Fruit fly (Drosophila melanogaster) Kc167 (cell line): Measurements from ENCODE around the gene cv.

ENCODE experiments used
- Myc ChIP-seq: fragments of >200 bp; optimal IDR thresholded peaks from 2 replicates; lab custom pipeline; 2017; ENCODE audit warnings: missing external identifiers
- Sin3A ChIP-seq: fragments of >200 bp; optimal IDR thresholded peaks from 2 replicates; lab custom pipeline; 2018; ENCODE audit warnings: missing external identifiers
- h ChIP-seq: fragments of >200 bp; optimal IDR thresholded peaks from 3 replicates; lab custom pipeline; 2018; ENCODE audit warnings: missing external identifiers
- insv ChIP-seq: fragments of >200 bp; optimal IDR thresholded peaks from 3 replicates; lab custom pipeline; 2018; ENCODE audit warnings: missing external identifiers
- psq ChIP-seq: fragments of >200 bp; optimal IDR thresholded peaks from 2 replicates; lab custom pipeline; 2017; ENCODE audit warnings: missing external identifiers
- ttk ChIP-seq: sonication (Bioruptor generic); optimal IDR thresholded peaks from 2 replicates; lab custom pipeline; 2017; ENCODE audit warnings: missing external identifiers

The cv gene

DNA sequence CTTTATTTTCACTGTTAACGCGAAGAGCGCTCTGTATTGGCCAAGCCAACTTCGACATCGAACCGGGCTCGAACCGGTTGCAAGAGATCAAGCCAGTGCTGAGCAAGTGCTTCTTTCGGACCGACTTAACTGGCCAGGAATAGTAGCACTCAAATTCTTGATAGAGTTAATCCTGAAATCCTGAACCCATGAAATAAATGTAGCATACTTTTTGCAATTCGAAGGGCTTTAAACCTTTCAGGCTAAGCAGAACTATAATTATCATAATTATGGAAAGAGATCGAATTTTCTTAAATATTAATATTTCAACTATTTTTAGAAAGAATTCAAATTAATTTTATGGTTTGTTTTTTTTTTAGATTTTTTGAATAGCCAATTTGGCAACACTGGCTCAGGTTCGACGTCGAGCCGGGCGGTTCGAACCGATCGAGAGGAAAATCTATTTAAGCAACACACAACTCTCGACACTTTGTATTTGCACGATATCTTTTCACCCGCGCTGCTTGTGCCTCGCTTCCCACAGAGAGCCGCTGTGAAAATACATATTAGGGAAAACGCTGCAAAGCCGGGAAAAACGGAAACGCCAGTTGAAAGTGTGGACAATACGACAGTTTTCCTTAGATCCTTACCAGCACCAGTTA, 8.4 kb downstream of the cv start, which contains the start of gene AdamTS-B:
AdamTS-B (plus strand) TSS at position 471 of the 641 bp plus-strand sequence.
- TF ChIP-seq Sin3A (lab: Kevin White, UChicago), result no peak
- TF ChIP-seq insv (lab: Kevin White, UChicago), result no peak
- TF ChIP-seq h (lab: Kevin White, UChicago), result no peak
- no peak for TF ChIP-seq ttk
- TF ChIP-seq psq (lab: Kevin White, UChicago), result no peak
- TF ChIP-seq Myc (lab: Kevin White, UChicago), result no peak

DNA sequence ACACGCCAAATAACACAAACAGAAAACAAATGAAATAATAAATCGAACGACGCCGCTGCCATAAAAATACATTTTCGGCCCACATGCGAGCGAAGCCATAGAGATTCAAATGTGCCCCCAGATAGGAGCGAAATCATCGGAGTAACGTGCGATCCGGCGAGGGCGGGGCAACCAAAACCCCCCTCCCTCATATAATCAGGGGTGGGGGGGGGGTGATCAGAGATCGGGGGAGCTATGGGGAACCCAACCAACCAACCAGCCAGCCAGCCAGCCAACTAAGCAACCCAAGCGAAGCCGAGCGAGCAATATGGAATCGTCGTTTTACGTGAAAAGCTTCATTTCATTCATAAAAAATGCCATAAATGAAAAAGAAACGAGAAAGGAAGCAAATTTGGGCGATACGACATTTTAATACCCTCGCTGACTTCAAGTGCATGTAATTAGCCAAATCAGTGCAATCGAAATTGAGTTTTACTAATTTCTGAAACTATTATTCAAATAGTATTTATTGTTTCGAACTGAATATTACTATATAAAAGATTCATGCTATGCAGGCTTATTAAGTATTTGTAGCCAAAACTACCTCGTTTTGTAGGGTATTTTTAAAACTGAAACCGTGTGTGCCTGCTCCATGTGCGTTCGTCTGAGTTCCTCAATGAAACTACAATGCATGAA, 10.2 kb downstream of the cv start:
- TF ChIP-seq Myc (lab: Kevin White, UChicago) (no peak), ttk (no peak), psq (lab: Kevin White, UChicago) (no peak), Sin3A (lab: Kevin White, UChicago) (no peak), h (lab: Kevin White, UChicago) (no peak), insv (lab: Kevin White, UChicago) (no peak)

DNA sequence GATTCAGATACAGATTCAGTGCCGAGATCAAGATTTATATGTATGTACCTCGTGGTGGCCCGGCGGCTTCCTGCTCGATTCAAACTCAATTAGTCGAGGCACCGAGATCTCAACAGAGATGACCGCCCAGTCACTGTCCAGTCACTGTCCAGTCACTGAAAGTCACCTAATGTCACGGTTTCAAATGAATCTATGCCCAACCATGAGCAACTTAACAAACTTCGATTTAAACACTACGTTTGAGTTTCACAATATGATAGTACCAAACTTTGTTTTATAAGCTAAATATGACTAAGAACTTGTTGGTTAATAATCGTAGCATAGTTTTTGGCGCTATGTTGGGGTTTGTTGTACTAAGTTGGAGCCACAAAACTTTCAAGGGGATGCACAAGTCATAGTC, 15.3 kb downstream of the cv start:
- TF ChIP-seq Sin3A (lab: Kevin White, UChicago) (no peak), psq (lab: Kevin White, UChicago) (no peak), insv (lab: Kevin White, UChicago) (no peak)

DNA sequence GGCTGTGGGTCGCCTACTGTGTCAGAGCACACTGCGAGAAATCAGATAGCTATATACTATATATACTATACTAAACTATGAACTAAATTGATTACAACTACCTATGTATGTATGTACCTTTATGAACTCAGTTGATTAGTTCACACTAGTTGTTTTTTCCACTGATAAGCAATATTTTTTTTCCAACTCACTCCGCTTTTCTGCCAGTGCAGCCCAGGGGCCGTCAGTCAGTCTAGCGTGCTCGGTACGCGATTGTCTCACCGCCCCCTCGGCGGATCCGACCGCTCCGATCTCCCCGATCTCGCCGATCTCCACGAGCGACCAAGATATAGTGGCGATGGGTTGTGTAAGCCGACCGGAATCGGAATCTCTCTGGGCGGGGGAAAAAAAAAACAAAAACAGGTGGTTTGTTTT, 16.1 kb downstream of the cv start:
- TF ChIP-seq Myc (lab: Kevin White, UChicago), result no peak
- TF ChIP-seq Sin3A (lab: Kevin White, UChicago), result no peak
- no peak for TF ChIP-seq ttk
- TF ChIP-seq h (lab: Kevin White, UChicago), result no peak
- no peak for TF ChIP-seq insv (lab: Kevin White, UChicago)
- TF ChIP-seq psq (lab: Kevin White, UChicago), result no peak

DNA sequence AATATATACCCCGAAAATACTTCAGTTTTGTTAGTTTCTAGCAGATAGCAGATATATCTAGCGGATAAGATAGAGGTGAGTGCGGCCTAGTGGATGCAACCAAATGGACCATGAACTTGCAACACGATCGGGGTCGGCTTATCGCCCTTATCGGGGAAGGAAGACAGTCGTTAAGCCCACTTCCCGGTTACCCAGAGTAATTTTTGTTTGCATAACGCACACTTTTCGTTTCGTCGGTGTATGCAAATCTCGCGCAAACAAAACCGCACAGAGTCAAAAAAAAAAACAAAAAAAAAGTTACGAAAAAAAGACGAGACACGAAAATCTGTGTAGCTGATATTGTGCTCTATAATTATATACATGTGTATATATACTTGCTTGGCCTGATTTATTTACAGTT, 23.2 kb downstream of the cv start:
- TF ChIP-seq insv (lab: Kevin White, UChicago), result no peak
- TF ChIP-seq psq (lab: Kevin White, UChicago), result no peak
- TF ChIP-seq Sin3A (lab: Kevin White, UChicago), result no peak
- no peak for TF ChIP-seq h (lab: Kevin White, UChicago)
- no peak for TF ChIP-seq ttk
- no peak for TF ChIP-seq Myc (lab: Kevin White, UChicago)

DNA sequence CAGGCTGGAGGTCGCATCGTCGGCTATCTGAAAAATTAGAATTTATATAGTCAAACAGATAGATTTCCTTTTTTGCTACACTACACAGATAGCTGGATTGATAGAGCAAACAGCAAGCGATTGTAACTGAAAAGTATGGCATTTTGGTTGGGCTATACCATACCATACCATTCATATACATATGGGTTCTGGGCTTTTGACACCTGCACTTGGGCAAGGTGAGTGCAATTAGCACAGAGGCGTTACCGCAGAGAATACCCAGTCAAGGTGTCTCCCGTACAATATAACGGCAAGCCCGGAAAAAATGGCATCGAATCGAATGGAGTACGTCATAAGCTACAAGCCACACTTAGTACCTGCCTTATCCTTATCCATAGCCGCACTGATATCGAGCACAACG, 25.0 kb downstream of the cv start:
- no peak for TF ChIP-seq h (lab: Kevin White, UChicago)
- peak; percentile 99 for TF ChIP-seq ttk

DNA sequence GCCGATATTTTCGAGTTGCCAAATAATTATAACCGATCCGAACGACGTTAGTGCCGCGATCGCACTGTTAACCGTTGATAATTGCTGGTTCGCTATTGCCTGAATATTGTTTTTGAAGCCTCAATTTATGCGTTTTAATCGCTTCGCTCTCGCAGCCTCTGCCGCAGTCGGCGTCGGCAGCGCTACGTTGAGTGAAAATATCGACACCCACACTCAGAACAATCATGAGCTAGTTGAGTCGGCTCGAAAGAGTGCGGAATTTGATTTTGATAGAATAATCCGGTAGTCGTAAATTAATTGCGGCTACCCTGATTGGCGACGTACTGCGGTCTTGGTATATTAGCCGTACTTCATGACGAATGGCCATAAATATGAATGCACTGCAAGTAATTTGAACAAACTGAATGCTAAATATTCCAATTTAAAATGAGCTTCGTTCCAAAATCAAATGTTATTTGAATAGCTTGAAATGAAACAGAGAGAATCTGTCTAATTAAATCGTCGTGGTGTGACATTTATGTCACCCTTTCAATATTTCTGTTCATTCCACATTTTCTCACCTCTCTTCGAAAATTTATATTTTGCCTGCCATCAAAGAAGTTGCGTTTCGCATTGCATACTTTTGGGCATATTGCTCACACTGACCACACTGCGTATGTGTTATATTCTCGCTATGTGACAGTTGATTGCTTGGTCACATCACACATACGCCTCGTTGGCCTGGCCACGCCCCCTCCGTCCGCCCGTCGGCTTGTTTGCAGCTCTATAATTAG, 25.8 kb downstream of the cv start:
- TF ChIP-seq psq (lab: Kevin White, UChicago) (no peak), Sin3A (lab: Kevin White, UChicago) (no peak), insv (lab: Kevin White, UChicago) (no peak), Myc (lab: Kevin White, UChicago) (no peak), ttk (no peak), h (lab: Kevin White, UChicago) (no peak)

DNA sequence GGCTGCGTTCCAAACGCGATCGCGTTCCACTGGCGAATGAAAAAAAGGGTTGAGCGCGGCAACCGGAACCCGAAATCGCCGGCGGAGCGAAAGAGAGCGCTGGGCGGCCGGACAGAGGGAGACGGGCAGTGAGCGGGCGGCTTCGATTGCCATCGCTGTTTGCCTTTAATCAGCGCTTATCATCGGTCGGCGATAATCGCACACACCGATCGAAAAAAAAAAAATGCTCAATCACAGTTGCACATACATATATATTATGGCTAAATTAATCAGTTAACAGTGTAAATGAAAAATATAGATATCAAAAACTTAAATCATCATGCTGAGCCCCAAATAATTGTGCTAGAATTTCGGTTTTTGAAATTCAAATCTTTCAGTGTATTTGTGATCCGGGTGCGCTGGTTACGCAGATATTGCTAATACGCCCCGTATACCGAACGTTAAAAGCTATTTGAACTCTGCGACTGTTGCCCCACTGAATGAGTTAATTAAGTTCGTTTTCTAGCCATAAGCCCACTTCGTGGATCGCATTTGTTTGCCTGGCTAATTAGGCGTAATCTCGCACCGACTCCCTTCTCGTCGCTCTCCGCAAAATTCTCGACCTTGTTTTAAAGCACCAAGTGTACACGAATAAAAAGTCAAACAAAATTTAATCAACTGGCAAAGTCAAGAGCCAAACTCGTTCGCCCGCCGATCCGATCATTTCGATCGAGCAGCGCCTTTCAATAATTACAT, 28.1 kb downstream of the cv start, which contains the start of gene CG33080:
CG33080 (minus strand) TSS at position 38 of the 735 bp plus-strand sequence.
- TF ChIP-seq insv (lab: Kevin White, UChicago), result no peak
- TF ChIP-seq ttk, result no peak
- no peak for TF ChIP-seq psq (lab: Kevin White, UChicago)
- TF ChIP-seq Sin3A (lab: Kevin White, UChicago), result no peak
- TF ChIP-seq h (lab: Kevin White, UChicago), result no peak
- TF ChIP-seq Myc (lab: Kevin White, UChicago), result no peak

DNA sequence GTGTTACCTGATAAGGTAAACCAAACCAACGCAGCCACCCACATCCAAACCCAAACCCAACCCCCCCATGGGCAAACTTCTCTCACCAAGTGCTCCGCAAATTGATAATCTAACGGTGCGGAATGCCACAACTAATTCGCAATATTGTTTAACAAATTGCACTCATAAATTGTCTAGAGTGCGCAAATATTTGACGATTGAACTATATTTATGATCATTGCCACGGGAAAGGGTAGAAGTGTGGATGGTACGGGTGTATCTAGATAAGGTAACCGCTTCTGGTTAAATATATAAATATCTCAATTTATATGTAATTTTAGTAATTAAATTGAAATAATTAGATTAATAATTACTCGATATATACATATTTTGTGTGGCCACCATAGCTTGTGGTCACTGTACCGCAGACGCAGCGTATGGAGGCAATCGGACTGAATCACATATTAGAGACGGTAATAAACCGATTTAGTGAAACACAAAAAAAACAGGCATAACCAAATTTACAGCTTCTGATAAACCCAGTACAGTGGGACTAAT, 28.7 kb downstream of the cv start:
- TF ChIP-seq insv (lab: Kevin White, UChicago), result no peak
- TF ChIP-seq Myc (lab: Kevin White, UChicago), result no peak
- TF ChIP-seq h (lab: Kevin White, UChicago), result no peak
- no peak for TF ChIP-seq psq (lab: Kevin White, UChicago)
- TF ChIP-seq Sin3A (lab: Kevin White, UChicago), result no peak
- TF ChIP-seq ttk, result no peak

DNA sequence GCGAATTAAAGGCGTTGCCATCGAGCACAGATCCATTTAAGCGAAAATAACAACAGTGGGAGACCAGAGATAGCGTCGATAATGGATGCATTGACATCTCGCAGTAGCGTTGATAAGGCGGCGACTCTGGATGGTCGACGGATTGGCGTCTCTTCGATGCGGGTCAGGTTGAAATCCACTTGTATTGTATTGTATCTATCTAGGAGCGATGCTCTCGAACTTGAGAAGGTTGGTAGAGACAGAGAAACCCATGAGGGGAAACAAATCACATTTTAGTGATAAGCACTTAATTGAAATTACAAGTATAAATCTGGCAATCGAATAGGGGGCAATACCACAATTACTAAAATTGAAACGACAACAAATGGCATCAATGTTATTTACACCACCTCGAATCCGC, 33.8 kb downstream of the cv start:
- TF ChIP-seq psq (lab: Kevin White, UChicago) (no peak), Myc (lab: Kevin White, UChicago) (no peak), insv (lab: Kevin White, UChicago) (no peak), h (lab: Kevin White, UChicago) (no peak), ttk (no peak), Sin3A (lab: Kevin White, UChicago) (no peak)
